Fruit fly (Drosophila melanogaster) whole organism, embryonic: ENCODE data around the gene Gr93a.

Experiments
- CG10267 ChIP-seq: fragments of 200-800 bp; sonication (Bioruptor generic); optimal IDR thresholded peaks from 2 replicates; lab custom pipeline; 2018; ENCODE audit warnings: missing biosample characterization, mild to moderate bottlenecking, missing genetic modification characterization, moderate library complexity
- CG10959 ChIP-seq: fragments of 200-800 bp; sonication (Bioruptor generic); IDR thresholded peaks from 2 replicates; pipeline ENCODE4 v1.3.6; 2022; ENCODE audit warnings: missing biosample characterization, missing genetic modification characterization
- CG12769 ChIP-seq: fragments of 200-800 bp; sonication (Bioruptor generic); optimal IDR thresholded peaks from 2 replicates; lab custom pipeline; 2019; ENCODE audit warnings: missing biosample characterization, mild to moderate bottlenecking, missing genetic modification characterization, moderate library complexity
- CG14710 ChIP-seq: fragments of 200-800 bp; sonication (Bioruptor generic); optimal IDR thresholded peaks from 3 replicates; lab custom pipeline; 2019; ENCODE audit warnings: missing biosample characterization, mild to moderate bottlenecking, missing genetic modification characterization, moderate library complexity
- CG14965 ChIP-seq: fragments of 200-800 bp; sonication (Bioruptor generic); optimal IDR thresholded peaks from 2 replicates; lab custom pipeline; 2016; ENCODE audit warnings: missing biosample characterization, missing genetic modification characterization, borderline replicate concordance
- CG17361 ChIP-seq: fragments of 200-800 bp; sonication (Bioruptor generic); IDR thresholded peaks from 3 replicates; pipeline ENCODE4 v1.3.6; 2022; ENCODE audit warnings: missing biosample characterization, missing genetic modification characterization
- CG2678 ChIP-seq: fragments of 200-800 bp; sonication (Bioruptor generic); optimal IDR thresholded peaks from 3 replicates; lab custom pipeline; 2019; ENCODE audit warnings: missing biosample characterization, mild to moderate bottlenecking, missing genetic modification characterization, moderate library complexity
- CG31388 ChIP-seq: fragments of 200-800 bp; sonication (Bioruptor generic); optimal IDR thresholded peaks from 2 replicates; lab custom pipeline; 2016; ENCODE audit warnings: missing biosample characterization, missing genetic modification characterization
- CG34224 ChIP-seq: fragments of 200-800 bp; sonication (Bioruptor generic); IDR thresholded peaks from 3 replicates; pipeline ENCODE4 v1.3.6; 2022; ENCODE audit warnings: missing biosample characterization, missing genetic modification characterization; ENCODE audit not compliant: partially characterized antibody
- CG3726 ChIP-seq: fragments of 200-800 bp; sonication (Bioruptor generic); IDR thresholded peaks from 3 replicates; pipeline ENCODE4, ENCODE4 v1.3.6; 2022; ENCODE audit warnings: missing biosample characterization, missing genetic modification characterization
- CG5953 ChIP-seq: fragments of 200-800 bp; sonication (Bioruptor generic); IDR thresholded peaks from 2 replicates; pipeline ENCODE4 v1.3.6; 2022; ENCODE audit warnings: missing biosample characterization, missing genetic modification characterization
- CG8281 ChIP-seq: fragments of 200-800 bp; sonication (Bioruptor generic); optimal IDR thresholded peaks from 2 replicates; lab custom pipeline; 2018; ENCODE audit warnings: missing biosample characterization, mild to moderate bottlenecking, missing genetic modification characterization, moderate library complexity
- CG8924 ChIP-seq: fragments of 200-800 bp; optimal IDR thresholded peaks from 3 replicates; lab custom pipeline; 2019; ENCODE audit warnings: missing biosample characterization, mild to moderate bottlenecking, missing genetic modification characterization, moderate library complexity
- D19B ChIP-seq: fragments of 200-800 bp; sonication (Bioruptor generic); optimal IDR thresholded peaks from 2 replicates; lab custom pipeline; 2017; ENCODE audit warnings: missing biosample characterization, mild to moderate bottlenecking, missing genetic modification characterization
- Dfd ChIP-seq, 2 experiments: fragments of >200 bp; optimal IDR thresholded peaks; 2 replicates each; lab custom pipeline; 2017; ENCODE audit warnings: missing biosample characterization in 2 of 2, missing genetic modification characterization in 2 of 2
- Drgx ChIP-seq: fragments of 200-800 bp; sonication (Bioruptor generic); IDR thresholded peaks from 2 replicates; pipeline ENCODE4 v1.3.6; 2022; ENCODE audit warnings: missing biosample characterization, missing genetic modification characterization
- GATAe ChIP-seq: fragments of 200-800 bp; sonication (Bioruptor generic); conservative IDR thresholded peaks from 2 replicates; pipeline ENCODE4 v1.3.6; 2022; ENCODE audit warnings: missing biosample characterization, missing genetic modification characterization
- HLH4C ChIP-seq: fragments of 200-800 bp; sonication (Bioruptor generic); IDR thresholded peaks from 3 replicates; pipeline ENCODE4 v1.3.6; 2022; ENCODE audit warnings: missing biosample characterization, missing genetic modification characterization; ENCODE audit not compliant: partially characterized antibody
- Hr78 ChIP-seq, 2 experiments: fragments of 200-800 bp in 1 of 2; fragments of >200 bp in 1 of 2; sonication (Bioruptor generic) in 1 of 2; optimal IDR thresholded peaks; 2 replicates each; lab custom pipeline; 2017 to 2019; ENCODE audit warnings: missing biosample characterization in 2 of 2, missing genetic modification characterization in 2 of 2, mild to moderate bottlenecking in 1 of 2, moderate library complexity in 1 of 2
- Hsf ChIP-seq: fragments of 200-800 bp; sonication (Bioruptor generic); optimal IDR thresholded peaks from 3 replicates; lab custom pipeline; 2016; ENCODE audit warnings: missing biosample characterization, missing genetic modification characterization
- Lhr ChIP-seq: fragments of 200-800 bp; sonication (Bioruptor generic); optimal IDR thresholded peaks from 3 replicates; lab custom pipeline; 2017; ENCODE audit warnings: mild to moderate bottlenecking, missing biosample characterization, missing genetic modification reagents, missing genetic modification characterization
- Lpt ChIP-seq: fragments of >200 bp; optimal IDR thresholded peaks from 2 replicates; lab custom pipeline; 2018; ENCODE audit warnings: missing biosample characterization, missing genetic modification characterization
- Med ChIP-seq: fragments of 200-800 bp; sonication (Bioruptor generic); peaks from one replicate; lab custom pipeline; 2016; ENCODE audit warnings: missing biosample characterization, missing genetic modification characterization, mild to moderate bottlenecking, inconsistent platforms, moderate library complexity
- Mes4 ChIP-seq: fragments of 200-800 bp; sonication (Bioruptor generic); optimal IDR thresholded peaks from 2 replicates; lab custom pipeline; 2016; ENCODE audit warnings: missing biosample characterization, missing genetic modification characterization
- Nf-YB ChIP-seq: fragments of 200-800 bp; sonication (Bioruptor generic); optimal IDR thresholded peaks from 3 replicates; lab custom pipeline; 2019; ENCODE audit warnings: missing biosample characterization, mild to moderate bottlenecking, missing genetic modification characterization, moderate library complexity
- Spps ChIP-seq: fragments of 200-800 bp; sonication (Bioruptor generic); optimal IDR thresholded peaks from 2 replicates; lab custom pipeline; 2018; ENCODE audit warnings: missing biosample characterization, mild to moderate bottlenecking, missing genetic modification characterization
- TFAM ChIP-seq: fragments of 200-800 bp; sonication (Bioruptor generic); optimal IDR thresholded peaks from 2 replicates; lab custom pipeline; 2017; ENCODE audit warnings: missing biosample characterization, missing genetic modification characterization, inconsistent platforms
- aop ChIP-seq: fragments of 200-800 bp; sonication (Bioruptor generic); IDR thresholded peaks from 2 replicates; pipeline ENCODE4 v1.3.6; 2022; ENCODE audit warnings: missing biosample characterization, missing genetic modification characterization
- ci ChIP-seq: fragments of 200-800 bp; sonication (Bioruptor generic); IDR thresholded peaks from 3 replicates; pipeline ENCODE4 v1.3.6; 2022; ENCODE audit warnings: missing biosample characterization, missing genetic modification characterization
- crol ChIP-seq: fragments of 200-800 bp; sonication (Bioruptor generic); IDR thresholded peaks from 2 replicates; pipeline ENCODE4 v1.3.6; 2022; ENCODE audit warnings: missing biosample characterization, missing genetic modification characterization
- cwo ChIP-seq: fragments of 200-800 bp; sonication (Bioruptor generic); optimal IDR thresholded peaks from 3 replicates; lab custom pipeline; 2017; ENCODE audit warnings: missing biosample characterization, missing genetic modification characterization, mild to moderate bottlenecking, moderate library complexity, missing genetic modification reagents
- dmrt11E ChIP-seq: fragments of 200-800 bp; sonication (Bioruptor generic); optimal IDR thresholded peaks from 3 replicates; lab custom pipeline; 2018; ENCODE audit warnings: missing biosample characterization, mild to moderate bottlenecking, missing genetic modification characterization, moderate library complexity
- dmrt99B ChIP-seq: fragments of 200-800 bp; sonication (Bioruptor generic); optimal IDR thresholded peaks from 2 replicates; lab custom pipeline; 2018; ENCODE audit warnings: missing biosample characterization, mild to moderate bottlenecking, missing genetic modification characterization, moderate library complexity
- exex ChIP-seq: fragments of 200-800 bp; sonication (Bioruptor generic); optimal IDR thresholded peaks from 4 replicates; lab custom pipeline; 2018; ENCODE audit warnings: missing biosample characterization, mild to moderate bottlenecking, missing genetic modification characterization, moderate library complexity
- fd64A ChIP-seq: fragments of 200-800 bp; sonication (Bioruptor generic); optimal IDR thresholded peaks from 3 replicates; lab custom pipeline; 2018; ENCODE audit warnings: missing biosample characterization, mild to moderate bottlenecking, missing genetic modification characterization
- ftz-f1 ChIP-seq: fragments of 200-800 bp; sonication (Bioruptor generic); optimal IDR thresholded peaks from 2 replicates; lab custom pipeline; 2016; ENCODE audit warnings: missing biosample characterization, missing genetic modification characterization
- gem ChIP-seq: fragments of 200-800 bp; sonication (Bioruptor generic); optimal IDR thresholded peaks from 2 replicates; lab custom pipeline; 2019; ENCODE audit warnings: missing biosample characterization, mild to moderate bottlenecking, missing genetic modification characterization, moderate library complexity
- grn ChIP-seq: fragments of 200-800 bp; sonication (Bioruptor generic); optimal IDR thresholded peaks from 3 replicates; lab custom pipeline; 2017; ENCODE audit warnings: missing biosample characterization, missing genetic modification characterization
- klu ChIP-seq: fragments of 200-800 bp; sonication (Bioruptor generic); IDR thresholded peaks from 2 replicates; pipeline ENCODE4 v1.3.6; 2022; ENCODE audit warnings: missing biosample characterization, missing genetic modification characterization
- kni ChIP-seq: fragments of 200-800 bp; sonication (Bioruptor generic); optimal IDR thresholded peaks from 3 replicates; lab custom pipeline; 2017; ENCODE audit warnings: mild to moderate bottlenecking, missing biosample characterization, missing genetic modification reagents, missing genetic modification characterization
- lov ChIP-seq, 2 experiments: fragments of 200-800 bp in 1 of 2; fragments of >200 bp in 1 of 2; sonication (Bioruptor generic) in 1 of 2; IDR thresholded peaks in 1 of 2; optimal IDR thresholded peaks in 1 of 2; 2 replicates in 1 of 2; 3 replicates in 1 of 2; pipeline versions ENCODE4 v1.3.6 to Lab custom; 2017 to 2022; ENCODE audit warnings: missing biosample characterization in 1 of 2, missing genetic modification characterization in 1 of 2
- odd ChIP-seq: fragments of 200-800 bp; sonication (Bioruptor generic); optimal IDR thresholded peaks from 2 replicates; lab custom pipeline; 2017; ENCODE audit warnings: missing biosample characterization, mild to moderate bottlenecking, missing genetic modification characterization
- sd ChIP-seq: fragments of 200-800 bp; sonication (Bioruptor generic); optimal IDR thresholded peaks from 3 replicates; lab custom pipeline; 2018; ENCODE audit warnings: missing biosample characterization, mild to moderate bottlenecking, missing genetic modification characterization, moderate library complexity
- sug ChIP-seq: fragments of 200-800 bp; optimal IDR thresholded peaks from 2 replicates; lab custom pipeline; 2019; ENCODE audit warnings: missing biosample characterization, mild to moderate bottlenecking, missing genetic modification characterization, moderate library complexity
- twi ChIP-seq: fragments of 200-800 bp; optimal IDR thresholded peaks from 2 replicates; lab custom pipeline; 2019; ENCODE audit warnings: missing biosample characterization, mild to moderate bottlenecking, missing genetic modification characterization, moderate library complexity
- vvl ChIP-seq: fragments of 200-800 bp; sonication (Bioruptor generic); IDR thresholded peaks from 2 replicates; pipeline ENCODE4 v1.3.6; 2022; ENCODE audit warnings: missing biosample characterization, missing genetic modification characterization
- zfh1 ChIP-seq: fragments of 200-800 bp; sonication (Bioruptor generic); IDR thresholded peaks from 3 replicates; pipeline ENCODE4 v1.3.6; 2022; ENCODE audit warnings: missing biosample characterization, missing genetic modification characterization

Gene Gr93a

DNA sequence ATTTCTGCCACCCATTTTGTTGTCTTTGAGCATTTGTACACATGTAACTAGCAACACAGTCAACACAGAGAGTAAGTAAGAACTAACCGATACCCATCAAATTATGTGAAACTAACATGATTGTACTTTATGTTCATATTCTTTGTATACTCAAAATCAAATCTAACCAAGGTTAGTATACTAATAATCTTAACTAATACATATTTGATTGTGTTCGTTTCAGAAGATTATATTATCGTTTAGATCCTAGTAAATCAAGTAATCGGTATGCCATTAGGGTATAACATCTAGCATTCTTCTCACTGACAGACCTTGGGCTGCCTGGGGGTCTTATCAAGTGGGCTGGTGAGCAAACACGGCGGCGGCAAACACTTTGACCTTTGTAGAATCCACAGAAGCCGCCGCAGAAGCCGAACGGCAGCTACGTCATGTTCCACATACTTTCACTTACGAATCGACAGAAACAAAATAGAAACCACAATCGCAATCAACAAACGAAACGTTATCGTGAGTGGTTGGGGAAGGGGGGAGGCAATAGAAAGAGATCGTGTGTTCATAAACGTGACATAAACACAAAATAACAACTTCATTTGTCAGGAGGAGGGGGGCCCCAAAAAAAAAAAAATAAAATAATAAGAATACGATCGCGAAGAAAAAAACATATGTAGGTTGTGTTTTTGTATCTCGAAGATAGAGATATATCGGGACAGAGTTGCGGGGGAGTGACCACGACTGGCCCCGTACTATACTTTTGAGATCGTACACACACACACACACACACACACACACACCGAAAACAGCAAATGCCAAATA lies 3.3 kb downstream of the Gr93a start:
- TF ChIP-seq CG8924 (tag; lab: Kevin White, UChicago) (no peak), CG14710 (tag; lab: Kevin White, UChicago) (peak; percentile 11), Drgx (GFP tag; lab: Robert Waterston, UW) (no peak), ci (GFP tag; lab: Robert Waterston, UW) (0 out of 3 replicates have a peak, but pooled peaks have one; percentile 8), TFAM (GFP tag; lab: Kevin White, UChicago) (no peak), Lhr (GFP tag; lab: Kevin White, UChicago) (peak; percentile 29), CG5953 (GFP tag; lab: Robert Waterston, UW) (0 out of 2 replicates have a peak, but pooled peaks have one; percentile 14), sd (tag; lab: Kevin White, UChicago) (peak; percentile 35), zfh1 (GFP tag; lab: Robert Waterston, UW) (0 out of 3 replicates have a peak, but pooled peaks have one; percentile 35), CG3726 (GFP tag; lab: Robert Waterston, UW) (no peak), dmrt99B (tag; lab: Kevin White, UChicago) (peak; percentile 12), sug (tag; lab: Kevin White, UChicago) (peak; percentile 72), lov (optimal IDR thresholded peaks at IDR 0.05; lab: Kevin White, UChicago) (no peak), lov (GFP tag; IDR thresholded peaks at IDR 0.05; lab: Robert Waterston, UW) (0 out of 3 replicates have a peak, but pooled peaks have one; percentile 32), Spps (tag; lab: Kevin White, UChicago) (peak; percentile 18), odd (GFP tag; lab: Kevin White, UChicago) (peak; percentile 39), vvl (GFP tag; lab: Robert Waterston, UW) (peak; percentile 12; the same call in 1 of the 2 replicates), Dfd (GFP tag; optimal IDR thresholded peaks at IDR 0.05; lab: Kevin White, UChicago) (no peak), CG12769 (tag; lab: Kevin White, UChicago) (no peak), ftz-f1 (peak; percentile 39), Mes4 (GFP tag; lab: Kevin White, UChicago) (no peak), HLH4C (peak; percentile 56; the same call in 2 of the 3 replicates), dmrt11E (tag; lab: Kevin White, UChicago) (peak; percentile 65), crol (GFP tag; lab: Robert Waterston, UW) (peak; percentile 75), CG17361 (GFP tag; lab: Robert Waterston, UW) (peak; percentile 44; the same call in 1 of the 3 replicates), CG14965 (GFP tag; lab: Kevin White, UChicago) (no peak), CG8281 (tag; lab: Kevin White, UChicago) (no peak), CG31388 (GFP tag; lab: Kevin White, UChicago) (no peak), gem (tag; lab: Kevin White, UChicago) (peak; percentile 24), exex (peak; percentile 25), CG10267 (no peak), D19B (GFP tag; lab: Kevin White, UChicago) (peak; percentile 48), Lpt (GFP tag; lab: Kevin White, UChicago) (no peak), klu (GFP tag; lab: Robert Waterston, UW) (0 out of 2 replicates have a peak, but pooled peaks have one; percentile 31), Hsf (no peak), CG2678 (tag; lab: Kevin White, UChicago) (peak; percentile 0), kni (GFP tag; lab: Kevin White, UChicago) (peak; percentile 9), Hr78 (GFP tag; optimal IDR thresholded peaks at IDR 0.05; lab: Kevin White, UChicago) (peak in 1 of 2 experiments; percentile 88), CG34224 (GFP tag; lab: Robert Waterston, UW) (no peak), twi (tag; lab: Kevin White, UChicago) (peak; percentile 33), fd64A (peak; percentile 4), cwo (GFP tag; lab: Kevin White, UChicago) (peak; percentile 88), aop (GFP tag; lab: Robert Waterston, UW) (no peak), grn (GFP tag; lab: Kevin White, UChicago) (peak; percentile 66), GATAe (GFP tag; lab: Robert Waterston, UW) (no peak), Nf-YB (GFP tag; lab: Kevin White, UChicago) (peak; percentile 20), CG10959 (GFP tag; lab: Robert Waterston, UW) (no peak), Med (GFP tag; lab: Kevin White, UChicago) (peak; percentile 30)
